Worm (Caenorhabditis elegans) whole organism, midembryonic: ENCODE data around the gene F59A6.10.

Experiments used
- T22C8.4 ChIP-seq: fragments of 200-800 bp; sonication (Bioruptor generic); IDR thresholded peaks from 2 replicates; pipeline ENCODE4 v1.3.6; 2022; ENCODE audit warnings: missing genetic modification characterization, missing compliant biosample characterization
- cog-1 ChIP-seq: sonication (generic microtip); optimal IDR thresholded peaks from 2 replicates; lab custom pipeline; 2016; ENCODE audit warnings: missing genetic modification characterization, missing compliant biosample characterization
- flt-1 ChIP-seq: fragments of 200-800 bp; sonication (Bioruptor generic); IDR thresholded peaks from 2 replicates; pipeline ENCODE4 v1.3.6; 2022; ENCODE audit warnings: missing genetic modification characterization, missing compliant biosample characterization
- klf-2 ChIP-seq: fragments of 200-800 bp; sonication (Bioruptor generic); conservative IDR thresholded peaks from 2 replicates; pipeline ENCODE4 v1.3.6; 2022; ENCODE audit warnings: missing genetic modification reagents, missing genetic modification characterization, missing compliant biosample characterization
- ref-1 ChIP-seq: fragments of 200-800 bp; sonication (Bioruptor generic); conservative IDR thresholded peaks from 2 replicates; pipeline ENCODE4 v1.3.6; 2022; ENCODE audit warnings: missing genetic modification reagents, missing genetic modification characterization, missing compliant biosample characterization
- tab-1 ChIP-seq: fragments of 200-800 bp; sonication (Bioruptor generic); IDR thresholded peaks from 2 replicates; pipeline ENCODE4 v1.3.6; 2022; ENCODE audit warnings: missing genetic modification characterization, missing compliant biosample characterization
- ztf-23 ChIP-seq: fragments of 200-800 bp; sonication (Bioruptor generic); IDR thresholded peaks from 2 replicates; pipeline ENCODE4 v1.3.6; 2022; ENCODE audit warnings: missing genetic modification reagents, missing genetic modification characterization, missing compliant biosample characterization
- ztf-29 ChIP-seq: fragments of 200-800 bp; sonication (Bioruptor generic); IDR thresholded peaks from 2 replicates; pipeline ENCODE4 v1.3.6; 2022; ENCODE audit warnings: missing genetic modification reagents, missing genetic modification characterization, missing compliant biosample characterization

ce11 chrII:5032669-5033068 lies 28.9 kb downstream of the F59A6.10 start:
- TF ChIP-seq T22C8.4 (GFP tag; lab: Robert Waterston, UW) (peak; percentile 95), klf-2 (GFP tag; lab: Robert Waterston, UW) (peak; percentile 89), tab-1 (GFP tag; lab: Robert Waterston, UW) (peak; percentile 97), cog-1 (tag; lab: Kevin White, UChicago) (peak; percentile 95), ztf-29 (GFP tag; lab: Robert Waterston, UW) (peak; percentile 99), ztf-23 (GFP tag; lab: Robert Waterston, UW) (peak; percentile 93), flt-1 (GFP tag; lab: Robert Waterston, UW) (peak; percentile 97), ref-1 (GFP tag; lab: Robert Waterston, UW) (peak; percentile 93)
